Worm (Caenorhabditis elegans) whole organism, mixed stage, embryonic: ENCODE results near the gene F26F4.2.

Source experiments
- M03D4.4 ChIP-seq: sonication (generic microtip); optimal IDR thresholded peaks from 2 replicates; lab custom pipeline; 2017; ENCODE audit warnings: mild to moderate bottlenecking, missing genetic modification characterization, missing compliant biosample characterization
- bed-3 ChIP-seq: fragments of 200-800 bp; sonication (Bioruptor generic); optimal IDR thresholded peaks from 3 replicates; lab custom pipeline; 2018; ENCODE audit warnings: mild to moderate bottlenecking, missing genetic modification characterization, moderate library complexity, missing compliant biosample characterization
- blmp-1 ChIP-seq: fragments of 150-350 bp; optimal IDR thresholded peaks from 2 replicates; lab custom pipeline; 2014; ENCODE audit warnings: missing biosample characterization, missing genetic modification characterization
- ceh-43 ChIP-seq: fragments of 200-800 bp; sonication (Bioruptor generic); optimal IDR thresholded peaks from 2 replicates; lab custom pipeline; 2018; ENCODE audit warnings: mild to moderate bottlenecking, missing genetic modification characterization, moderate library complexity, missing compliant biosample characterization
- ceh-83 ChIP-seq: fragments of 200-800 bp; sonication (Bioruptor generic); optimal IDR thresholded peaks from 2 replicates; lab custom pipeline; 2018; ENCODE audit warnings: mild to moderate bottlenecking, missing genetic modification characterization, missing compliant biosample characterization
- ces-1 ChIP-seq: fragments of 150-350 bp; optimal IDR thresholded peaks from 2 replicates; lab custom pipeline; 2014; ENCODE audit warnings: missing biosample characterization, missing genetic modification reagents, missing genetic modification characterization
- cnd-1 ChIP-seq: fragments of 200-800 bp; sonication (Bioruptor generic); optimal IDR thresholded peaks from 2 replicates; lab custom pipeline; 2018; ENCODE audit warnings: mild to moderate bottlenecking, missing genetic modification characterization, missing compliant biosample characterization
- drap-1 ChIP-seq: fragments of 200-800 bp; sonication (Bioruptor generic); optimal IDR thresholded peaks from 3 replicates; lab custom pipeline; 2018; ENCODE audit warnings: mild to moderate bottlenecking, missing genetic modification characterization, missing compliant biosample characterization
- elt-1 ChIP-seq: sonication (generic microtip); optimal IDR thresholded peaks from 2 replicates; lab custom pipeline; 2017; ENCODE audit warnings: missing genetic modification characterization, mild to moderate bottlenecking, missing compliant biosample characterization, antibody characterized with exemption, moderate library complexity, borderline replicate concordance; ENCODE audit not compliant: insufficient read depth
- elt-3 ChIP-seq: fragments of 150-350 bp; optimal IDR thresholded peaks from 2 replicates; lab custom pipeline; 2014; ENCODE audit warnings: missing biosample characterization, missing genetic modification characterization
- flh-1 ChIP-seq: fragments of 200-800 bp; sonication (Bioruptor generic); optimal IDR thresholded peaks from 2 replicates; lab custom pipeline; 2018; ENCODE audit warnings: mild to moderate bottlenecking, missing genetic modification characterization, moderate library complexity, missing compliant biosample characterization
- ham-2 ChIP-seq: fragments of 200-800 bp; sonication (Bioruptor generic); optimal IDR thresholded peaks from 2 replicates; lab custom pipeline; 2018; ENCODE audit warnings: mild to moderate bottlenecking, missing genetic modification characterization, missing compliant biosample characterization
- hlh-1 ChIP-seq: fragments of 150-350 bp; optimal IDR thresholded peaks from 2 replicates; lab custom pipeline; 2014; ENCODE audit warnings: missing biosample characterization, missing genetic modification reagents, missing genetic modification characterization
- lin-13 ChIP-seq: fragments of 150-350 bp; optimal IDR thresholded peaks from 2 replicates; lab custom pipeline; 2014; ENCODE audit warnings: missing biosample characterization, missing genetic modification characterization
- lin-32 ChIP-seq: fragments of 200-800 bp; sonication (Bioruptor generic); optimal IDR thresholded peaks from 2 replicates; lab custom pipeline; 2018; ENCODE audit warnings: mild to moderate bottlenecking, missing genetic modification characterization, missing compliant biosample characterization
- lsy-2 ChIP-seq: fragments of 150-350 bp; optimal IDR thresholded peaks from 2 replicates; lab custom pipeline; 2014; ENCODE audit warnings: missing biosample characterization, missing genetic modification characterization
- mab-5 ChIP-seq: fragments of 150-350 bp; optimal IDR thresholded peaks from 2 replicates; lab custom pipeline; 2014; ENCODE audit warnings: missing biosample characterization, missing genetic modification characterization
- mep-1 ChIP-seq: fragments of 150-350 bp; optimal IDR thresholded peaks from 2 replicates; lab custom pipeline; 2017; ENCODE audit warnings: missing biosample characterization, missing genetic modification reagents, missing genetic modification characterization, inconsistent platforms
- mls-2 ChIP-seq: sonication (generic microtip); optimal IDR thresholded peaks from 2 replicates; lab custom pipeline; 2016; ENCODE audit warnings: mild to moderate bottlenecking, missing genetic modification characterization, moderate library complexity, missing compliant biosample characterization
- nhr-12 ChIP-seq: fragments of 150-350 bp; optimal IDR thresholded peaks from 2 replicates; lab custom pipeline; 2014; ENCODE audit warnings: missing biosample characterization, missing genetic modification characterization
- nhr-2 ChIP-seq: fragments of 150-350 bp; optimal IDR thresholded peaks from 2 replicates; lab custom pipeline; 2014; ENCODE audit warnings: missing biosample characterization, missing genetic modification characterization
- nhr-237 ChIP-seq: fragments of 150-350 bp; optimal IDR thresholded peaks from 2 replicates; lab custom pipeline; 2014; ENCODE audit warnings: missing biosample characterization, missing genetic modification characterization
- nhr-28 ChIP-seq: fragments of 150-350 bp; optimal IDR thresholded peaks from 2 replicates; lab custom pipeline; 2014; ENCODE audit warnings: missing biosample characterization, missing genetic modification characterization
- nhr-76 ChIP-seq: sonication (generic microtip); optimal IDR thresholded peaks from 2 replicates; lab custom pipeline; 2017; ENCODE audit warnings: missing biosample characterization, missing genetic modification characterization
- pha-4 ChIP-seq: fragments of 150-350 bp; optimal IDR thresholded peaks from 2 replicates; lab custom pipeline; 2018; ENCODE audit warnings: missing biosample characterization, missing genetic modification reagents, missing genetic modification characterization
- sem-2 ChIP-seq: fragments of 200-800 bp; sonication (Bioruptor generic); optimal IDR thresholded peaks from 2 replicates; lab custom pipeline; 2018; ENCODE audit warnings: mild to moderate bottlenecking, missing genetic modification characterization, missing compliant biosample characterization
- snpc-4 ChIP-seq: fragments of 150-350 bp; optimal IDR thresholded peaks from 2 replicates; lab custom pipeline; 2014; ENCODE audit warnings: missing biosample characterization, missing genetic modification characterization
- sptf-1 ChIP-seq: sonication (generic microtip); optimal IDR thresholded peaks from 2 replicates; lab custom pipeline; 2017; ENCODE audit warnings: mild to moderate bottlenecking, missing genetic modification characterization, moderate library complexity, missing compliant biosample characterization
- tbx-8 ChIP-seq: fragments of 200-800 bp; sonication (Bioruptor generic); optimal IDR thresholded peaks from 2 replicates; lab custom pipeline; 2018; ENCODE audit warnings: mild to moderate bottlenecking, missing genetic modification characterization, moderate library complexity, missing compliant biosample characterization
- unc-39 ChIP-seq: fragments of 150-350 bp; optimal IDR thresholded peaks from 2 replicates; lab custom pipeline; 2014; ENCODE audit warnings: missing biosample characterization, missing genetic modification characterization
- unc-62 ChIP-seq: fragments of 150-350 bp; optimal IDR thresholded peaks from 2 replicates; lab custom pipeline; 2014; ENCODE audit warnings: missing biosample characterization, missing genetic modification reagents, missing genetic modification characterization
- zip-8 ChIP-seq: fragments of 150-350 bp; optimal IDR thresholded peaks from 2 replicates; lab custom pipeline; 2014; ENCODE audit warnings: missing biosample characterization, missing genetic modification characterization
- ztf-11 ChIP-seq: fragments of 150-350 bp; optimal IDR thresholded peaks from 2 replicates; lab custom pipeline; 2014; ENCODE audit warnings: missing biosample characterization, missing genetic modification characterization

The F26F4.2 gene

DNA sequence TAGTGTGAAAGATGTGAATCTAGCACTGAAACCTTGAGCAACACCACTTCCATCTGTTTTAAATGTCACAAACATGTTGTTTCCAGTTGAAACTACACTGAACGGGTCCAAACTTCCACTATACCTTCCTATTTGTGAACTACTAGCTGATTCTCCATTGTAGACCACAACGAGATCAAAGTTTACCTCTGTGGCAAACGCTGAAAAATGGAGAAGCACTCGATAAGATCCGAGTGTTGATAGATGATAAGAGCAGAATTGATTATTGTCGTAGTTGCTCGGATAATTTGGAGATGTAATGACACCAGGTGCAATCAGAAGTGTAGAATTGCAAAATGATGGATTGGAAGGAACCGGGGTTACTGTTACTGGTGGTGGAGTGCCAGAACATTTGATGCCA is 29.1 kb upstream of the F26F4.2 start:
- TF ChIP-seq ceh-83 (GFP tag; lab: Kevin White, UChicago) = no peak
- no peak for TF ChIP-seq mep-1

DNA sequence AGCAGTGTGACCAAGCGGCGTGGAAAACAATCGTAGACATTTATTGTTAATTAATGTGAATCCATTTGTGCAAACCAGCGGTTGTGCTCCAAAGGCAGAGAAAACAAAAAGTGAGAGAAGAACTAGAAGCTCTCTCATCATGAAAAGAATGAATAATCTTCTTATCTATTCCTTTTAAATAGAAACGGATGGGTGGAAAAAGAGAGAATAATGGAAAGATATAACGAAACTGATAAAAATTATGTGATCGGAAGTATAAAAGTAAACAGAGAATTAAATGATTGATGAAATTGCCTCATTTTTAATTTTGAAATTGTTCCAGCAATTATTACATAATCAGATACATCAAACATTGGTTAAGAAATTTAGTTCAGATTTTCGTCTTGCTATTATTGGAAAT is 27.6 kb upstream of the F26F4.2 start, which contains the start of gene clec-5:
Gene clec-5 (minus strand): TSS at position 178 of the 400 bp plus-strand sequence.
- no peak for TF ChIP-seq flh-1 (GFP tag; lab: Kevin White, UChicago)
- TF ChIP-seq zip-8 (tag; lab: Kevin White, UChicago) = no peak
- TF ChIP-seq mab-5 (tag; lab: Kevin White, UChicago) = no peak
- TF ChIP-seq elt-3 (tag; lab: Kevin White, UChicago) = no peak
- TF ChIP-seq elt-1 (tag; lab: Kevin White, UChicago) = no peak
- no peak for TF ChIP-seq unc-62 (GFP tag; lab: Kevin White, UChicago)
- no peak for TF ChIP-seq ham-2

ce11 chrIII:4887291-4887690 is 23.8 kb upstream of the F26F4.2 start, which contains the start of gene clec-6:
Gene clec-6, minus strand, starts transcription at chrIII:4887444.
- TF ChIP-seq lsy-2 (tag; lab: Kevin White, UChicago) = no peak
- TF ChIP-seq mep-1 = no peak
- no peak for TF ChIP-seq drap-1
- no peak for TF ChIP-seq ceh-83 (GFP tag; lab: Kevin White, UChicago)
- no peak for TF ChIP-seq hlh-1 (tag; lab: Kevin White, UChicago)
- no peak for TF ChIP-seq nhr-12 (tag; lab: Kevin White, UChicago)
- TF ChIP-seq sptf-1 (tag; lab: Kevin White, UChicago) = no peak
- TF ChIP-seq pha-4 = no peak
- no peak for TF ChIP-seq nhr-28 (tag; lab: Kevin White, UChicago)
- TF ChIP-seq mab-5 (tag; lab: Kevin White, UChicago) = no peak
- no peak for TF ChIP-seq ces-1
- TF ChIP-seq ztf-11 (tag; lab: Kevin White, UChicago) = no peak
- TF ChIP-seq nhr-237 (tag; lab: Kevin White, UChicago) = no peak
- no peak for TF ChIP-seq lin-13 (tag; lab: Kevin White, UChicago)
- no peak for TF ChIP-seq elt-3 (tag; lab: Kevin White, UChicago)
- no peak for TF ChIP-seq sem-2 (GFP tag; lab: Kevin White, UChicago)
- no peak for TF ChIP-seq ceh-43 (GFP tag; lab: Kevin White, UChicago)

DNA sequence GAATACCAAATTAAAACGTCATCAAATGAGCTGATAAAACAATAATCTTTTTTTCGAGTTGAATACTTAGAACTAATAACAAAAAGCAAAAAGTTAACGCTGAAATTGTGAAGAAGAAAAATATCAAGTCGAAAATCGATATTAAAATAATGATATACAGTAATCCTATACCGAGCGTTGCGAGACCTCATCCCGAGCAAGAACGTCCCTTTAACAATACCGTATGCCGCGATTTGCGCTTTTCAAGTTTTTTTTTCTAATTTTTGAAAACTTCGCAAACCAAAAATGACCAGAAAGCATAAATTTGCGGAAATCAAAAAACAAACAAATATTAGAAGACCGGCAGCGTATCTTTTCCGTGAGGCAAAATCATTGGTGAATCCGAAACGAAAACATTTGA is 20.1 kb upstream of the F26F4.2 start, which contains the start of gene F26F4.5:
Gene F26F4.5 (minus strand): TSS at position 256 of the 400 bp plus-strand sequence.
- TF ChIP-seq cnd-1 (tag; lab: Kevin White, UChicago) = no peak
- TF ChIP-seq nhr-2 (tag; lab: Kevin White, UChicago) = no peak
- no peak for TF ChIP-seq unc-39 (tag; lab: Kevin White, UChicago)
- TF ChIP-seq mab-5 (tag; lab: Kevin White, UChicago) = no peak
- TF ChIP-seq ces-1 = no peak
- no peak for TF ChIP-seq blmp-1
- TF ChIP-seq nhr-12 (tag; lab: Kevin White, UChicago) = no peak
- no peak for TF ChIP-seq ham-2
- no peak for TF ChIP-seq mep-1
- no peak for TF ChIP-seq snpc-4 (tag; lab: Kevin White, UChicago)
- no peak for TF ChIP-seq nhr-237 (tag; lab: Kevin White, UChicago)

DNA sequence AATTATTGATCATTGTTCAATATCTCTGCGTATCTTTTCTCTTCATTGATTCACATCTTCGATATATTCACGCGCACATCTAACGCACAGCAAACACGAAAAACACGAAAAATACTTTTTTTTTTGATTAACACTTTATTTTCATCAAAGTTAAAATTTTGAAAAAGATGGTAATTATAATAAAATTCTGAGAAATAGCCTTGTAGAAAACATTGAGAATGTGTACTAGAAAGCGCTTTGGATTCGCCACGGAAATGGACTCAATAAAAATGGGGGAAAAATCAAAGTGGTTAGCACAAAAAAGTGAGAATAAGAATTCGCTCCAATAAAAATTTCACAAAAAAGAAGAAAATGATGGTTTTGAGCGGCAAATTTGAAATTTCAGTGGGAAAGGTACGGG is 17.5 kb upstream of the F26F4.2 start, which contains the start of gene F26F4.6:
Gene F26F4.6 (minus strand): TSS at position 101 of the 400 bp plus-strand sequence.
- no peak for TF ChIP-seq elt-3 (tag; lab: Kevin White, UChicago)
- TF ChIP-seq zip-8 (tag; lab: Kevin White, UChicago) = no peak
- TF ChIP-seq lsy-2 (tag; lab: Kevin White, UChicago) = no peak
- TF ChIP-seq ztf-11 (tag; lab: Kevin White, UChicago) = no peak
- no peak for TF ChIP-seq snpc-4 (tag; lab: Kevin White, UChicago)
- no peak for TF ChIP-seq M03D4.4 (tag; lab: Kevin White, UChicago)
- TF ChIP-seq sem-2 (GFP tag; lab: Kevin White, UChicago) = no peak
- no peak for TF ChIP-seq ceh-43 (GFP tag; lab: Kevin White, UChicago)
- TF ChIP-seq ces-1 = no peak
- no peak for TF ChIP-seq bed-3
- no peak for TF ChIP-seq unc-39 (tag; lab: Kevin White, UChicago)
- no peak for TF ChIP-seq cnd-1 (tag; lab: Kevin White, UChicago)
- no peak for TF ChIP-seq mls-2 (tag; lab: Kevin White, UChicago)
- no peak for TF ChIP-seq ceh-83 (GFP tag; lab: Kevin White, UChicago)
- TF ChIP-seq lin-32 = no peak
- TF ChIP-seq pha-4 = no peak
- no peak for TF ChIP-seq nhr-76 (tag; lab: Kevin White, UChicago)
- TF ChIP-seq tbx-8 (GFP tag; lab: Kevin White, UChicago) = no peak
- TF ChIP-seq, all 35 proteins: peak for 0
